Worm (Caenorhabditis elegans) whole organism, L2 larva: Measurements from ENCODE around the gene chil-8.

Source experiments
- F13H6.1 ChIP-seq: sonication (generic microtip); optimal IDR thresholded peaks from 2 replicates; lab custom pipeline; 2016; ENCODE audit warnings: missing genetic modification characterization, missing compliant biosample characterization
- R02D3.7 ChIP-seq: fragments of 150-350 bp; optimal IDR thresholded peaks from 2 replicates; lab custom pipeline; 2014; ENCODE audit warnings: missing biosample characterization, missing genetic modification characterization
- Y55F3AM.14 ChIP-seq: fragments of 200-800 bp; sonication (Bioruptor generic); optimal IDR thresholded peaks from 2 replicates; lab custom pipeline; 2018; ENCODE audit warnings: mild to moderate bottlenecking, missing genetic modification characterization, missing compliant biosample characterization
- alr-1 ChIP-seq: fragments of 150-350 bp; optimal IDR thresholded peaks from 2 replicates; lab custom pipeline; 2014; ENCODE audit warnings: missing biosample characterization, missing genetic modification characterization
- aly-2 ChIP-seq: fragments of 150-350 bp; optimal IDR thresholded peaks from 2 replicates; lab custom pipeline; 2014; ENCODE audit warnings: missing biosample characterization, missing genetic modification characterization
- ama-1 ChIP-seq: fragments of 150-350 bp; optimal IDR thresholded peaks from 2 replicates; lab custom pipeline; 2018; ENCODE audit warnings: inconsistent platforms
- ceh-16 ChIP-seq: fragments of 150-350 bp; optimal IDR thresholded peaks from 2 replicates; lab custom pipeline; 2014; ENCODE audit warnings: missing biosample characterization, missing genetic modification characterization
- ceh-82 ChIP-seq: fragments of 150-350 bp; optimal IDR thresholded peaks from 2 replicates; lab custom pipeline; 2014; ENCODE audit warnings: missing biosample characterization, missing genetic modification characterization
- crh-2 ChIP-seq: sonication (generic microtip); optimal IDR thresholded peaks from 2 replicates; lab custom pipeline; 2017; ENCODE audit warnings: missing biosample characterization, missing genetic modification characterization
- dmd-4 ChIP-seq: sonication (generic microtip); optimal IDR thresholded peaks from 2 replicates; lab custom pipeline; 2017; ENCODE audit warnings: missing biosample characterization, missing genetic modification characterization
- egl-27 ChIP-seq: sonication (generic microtip); optimal IDR thresholded peaks from 3 replicates; lab custom pipeline; 2017; ENCODE audit warnings: missing biosample characterization, missing genetic modification reagents, missing genetic modification characterization
- elt-1 ChIP-seq: fragments of 150-350 bp; optimal IDR thresholded peaks from 2 replicates; lab custom pipeline; 2014; ENCODE audit warnings: missing biosample characterization, missing genetic modification characterization
- elt-3 ChIP-seq: sonication (generic microtip); optimal IDR thresholded peaks from 2 replicates; lab custom pipeline; 2017; ENCODE audit warnings: missing biosample characterization, missing genetic modification characterization
- fos-1 ChIP-seq: fragments of 150-350 bp; optimal IDR thresholded peaks from 2 replicates; lab custom pipeline; 2014; ENCODE audit warnings: missing biosample characterization, missing genetic modification characterization
- gmeb-1 ChIP-seq: fragments of 150-350 bp; optimal IDR thresholded peaks from 2 replicates; lab custom pipeline; 2014; ENCODE audit warnings: missing biosample characterization, missing genetic modification characterization
- lin-13 ChIP-seq: fragments of 150-350 bp; optimal IDR thresholded peaks from 2 replicates; lab custom pipeline; 2014; ENCODE audit warnings: missing biosample characterization, missing genetic modification reagents, missing genetic modification characterization
- lin-39 ChIP-seq: fragments of 150-350 bp; optimal IDR thresholded peaks from 2 replicates; lab custom pipeline; 2014; ENCODE audit warnings: missing biosample characterization, missing genetic modification reagents, missing genetic modification characterization
- lsy-2 ChIP-seq, 2 experiments: fragments of 150-350 bp in 1 of 2; sonication (generic microtip) in 1 of 2; optimal IDR thresholded peaks; 2 replicates each; lab custom pipeline; 2014 to 2017; ENCODE audit warnings: missing biosample characterization in 2 of 2, missing genetic modification characterization in 2 of 2
- mab-5 ChIP-seq: fragments of 150-350 bp; optimal IDR thresholded peaks from 2 replicates; lab custom pipeline; 2014; ENCODE audit warnings: missing biosample characterization, missing genetic modification characterization
- mbf-1 ChIP-seq: sonication (generic microtip); optimal IDR thresholded peaks from 2 replicates; lab custom pipeline; 2017; ENCODE audit warnings: missing biosample characterization, missing genetic modification characterization
- nhr-10 ChIP-seq: sonication (generic microtip); optimal IDR thresholded peaks from 2 replicates; lab custom pipeline; 2017; ENCODE audit warnings: missing biosample characterization, missing genetic modification characterization
- nhr-129 ChIP-seq: fragments of 150-350 bp; optimal IDR thresholded peaks from 2 replicates; lab custom pipeline; 2014; ENCODE audit warnings: missing biosample characterization, missing genetic modification characterization
- nhr-21 ChIP-seq: fragments of 150-350 bp; optimal IDR thresholded peaks from 2 replicates; lab custom pipeline; 2014; ENCODE audit warnings: missing biosample characterization, missing genetic modification characterization
- nhr-237 ChIP-seq: fragments of 150-350 bp; optimal IDR thresholded peaks from 2 replicates; lab custom pipeline; 2014; ENCODE audit warnings: missing biosample characterization, missing genetic modification characterization
- nhr-6 ChIP-seq: fragments of 150-350 bp; optimal IDR thresholded peaks from 2 replicates; lab custom pipeline; 2014; ENCODE audit warnings: missing biosample characterization, missing genetic modification characterization
- nhr-77 ChIP-seq: fragments of 150-350 bp; optimal IDR thresholded peaks from 2 replicates; lab custom pipeline; 2014; ENCODE audit warnings: missing biosample characterization, missing genetic modification characterization
- peb-1 ChIP-seq: fragments of 150-350 bp; optimal IDR thresholded peaks from 2 replicates; lab custom pipeline; 2014; ENCODE audit warnings: missing biosample characterization, missing genetic modification characterization
- sem-4 ChIP-seq: fragments of 150-350 bp; optimal IDR thresholded peaks from 2 replicates; lab custom pipeline; 2014; ENCODE audit warnings: missing biosample characterization, missing genetic modification reagents, missing genetic modification characterization
- sma-3 ChIP-seq: sonication (generic microtip); optimal IDR thresholded peaks from 2 replicates; lab custom pipeline; 2016; ENCODE audit warnings: missing genetic modification reagents, missing genetic modification characterization, missing compliant biosample characterization
- sma-9 ChIP-seq, 2 experiments: fragments of 150-350 bp in 1 of 2; sonication (generic microtip) in 1 of 2; optimal IDR thresholded peaks; 2 replicates each; lab custom pipeline; 2014 to 2016; ENCODE audit warnings: missing genetic modification characterization in 2 of 2, mild to moderate bottlenecking in 1 of 2, missing biosample characterization in 1 of 2, missing compliant biosample characterization in 1 of 2, missing genetic modification reagents in 1 of 2, moderate library complexity in 1 of 2
- unc-62 ChIP-seq: fragments of 150-350 bp; optimal IDR thresholded peaks from 2 replicates; lab custom pipeline; 2014; ENCODE audit warnings: missing biosample characterization, missing genetic modification reagents, missing genetic modification characterization
- zag-1 ChIP-seq: fragments of 150-350 bp; optimal IDR thresholded peaks from 2 replicates; lab custom pipeline; 2014; ENCODE audit warnings: missing biosample characterization, missing genetic modification characterization
- ztf-11 ChIP-seq: sonication (generic microtip); optimal IDR thresholded peaks from 2 replicates; lab custom pipeline; 2017; ENCODE audit warnings: missing biosample characterization, missing genetic modification characterization

Gene chil-8

ce11 chrII:9831033-9831432, 41.8 kb downstream of the chil-8 start, which contains the start of gene ZK938.12:
Gene ZK938.12, plus strand, starts transcription at chrII:9831333.
- TF ChIP-seq sma-9 (GFP tag; optimal IDR thresholded peaks at IDR 0.05; lab: Kevin White, UChicago) = no peak
- TF ChIP-seq sma-9 (tag; optimal IDR thresholded peaks at IDR 0.05; lab: Kevin White, UChicago) = no peak
- no peak for TF ChIP-seq fos-1
- TF ChIP-seq sma-3 (GFP tag; lab: Kevin White, UChicago) = no peak
- TF ChIP-seq ama-1 (lab: Kevin White, UChicago) = no peak
- TF ChIP-seq aly-2 (tag; lab: Kevin White, UChicago) = no peak

- TF ChIP-seq nhr-129 (no peak), crh-2 (tag; lab: Kevin White, UChicago) (no peak), nhr-77 (tag; lab: Kevin White, UChicago) (no peak), peb-1 (tag; lab: Kevin White, UChicago) (no peak), sem-4 (tag; lab: Kevin White, UChicago) (no peak), alr-1 (tag; lab: Kevin White, UChicago) (no peak), zag-1 (tag; lab: Kevin White, UChicago) (no peak), elt-1 (tag; lab: Kevin White, UChicago) (no peak), ztf-11 (tag; lab: Kevin White, UChicago) (no peak), unc-62 (GFP tag; lab: Kevin White, UChicago) (no peak), dmd-4 (tag; lab: Kevin White, UChicago) (no peak), nhr-6 (tag; lab: Kevin White, UChicago) (no peak), ceh-16 (tag; lab: Kevin White, UChicago) (no peak), nhr-21 (tag; lab: Kevin White, UChicago) (no peak), nhr-237 (tag; lab: Kevin White, UChicago) (no peak), nhr-10 (tag; lab: Kevin White, UChicago) (no peak), lin-13 (GFP tag; lab: Kevin White, UChicago) (no peak), F13H6.1 (tag; lab: Kevin White, UChicago) (no peak)
These were observed 43.8 kb downstream of the chil-8 start, which contains the start of gene ZK938.1 for ce11 chrII:9829108-9829507. Gene ZK938.1, plus strand, starts transcription at chrII:9829408.

DNA sequence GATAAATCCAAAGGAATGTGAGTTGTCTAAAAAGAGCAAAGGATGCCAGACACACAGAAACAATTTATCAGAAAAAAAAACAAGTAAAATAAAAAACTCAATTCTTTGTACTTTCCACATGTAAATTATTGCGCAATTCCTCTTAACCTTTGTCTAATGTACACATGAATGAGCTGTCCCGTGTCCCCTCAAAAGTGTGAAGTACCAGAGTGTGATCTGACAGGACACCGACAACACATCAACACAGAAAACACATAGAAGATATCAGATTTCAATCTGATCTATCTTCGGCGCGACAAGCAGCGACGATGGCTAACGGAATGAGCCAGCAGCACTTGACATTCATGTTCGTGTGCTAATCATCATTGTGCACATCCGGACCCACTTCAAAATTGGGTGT, 44.4 kb downstream of the chil-8 start:
- no peak for TF ChIP-seq nhr-77 (tag; lab: Kevin White, UChicago)
- TF ChIP-seq nhr-129 = no peak
- TF ChIP-seq nhr-10 (tag; lab: Kevin White, UChicago) = no peak
- no peak for TF ChIP-seq mab-5 (tag; lab: Kevin White, UChicago)
- no peak for TF ChIP-seq lin-39 (tag; lab: Kevin White, UChicago)
- TF ChIP-seq egl-27 (tag; lab: Kevin White, UChicago) = no peak
- no peak for TF ChIP-seq ceh-16 (tag; lab: Kevin White, UChicago)

- no peak for TF ChIP-seq R02D3.7 (tag; lab: Kevin White, UChicago)
- no peak for TF ChIP-seq elt-1 (tag; lab: Kevin White, UChicago)
- TF ChIP-seq F13H6.1 (tag; lab: Kevin White, UChicago) = no peak
- no peak for TF ChIP-seq nhr-77 (tag; lab: Kevin White, UChicago)
- no peak for TF ChIP-seq elt-3
- no peak for TF ChIP-seq nhr-237 (tag; lab: Kevin White, UChicago)
- TF ChIP-seq gmeb-1 = no peak
- no peak for TF ChIP-seq lsy-2 (tag; optimal IDR thresholded peaks at IDR 0.05; lab: Kevin White, UChicago)
- no peak for TF ChIP-seq dmd-4 (tag; lab: Kevin White, UChicago)
- TF ChIP-seq Y55F3AM.14 (GFP tag; lab: Kevin White, UChicago) = no peak
These were observed 45.0 kb downstream of the chil-8 start, which contains the start of gene eyg-1 for ce11 chrII:9827852-9828251. Gene eyg-1, minus strand, starts transcription at chrII:9827952.

- TF ChIP-seq ama-1 (lab: Kevin White, UChicago) = no peak
- no peak for TF ChIP-seq mbf-1 (tag; lab: Kevin White, UChicago)
- TF ChIP-seq R02D3.7 (tag; lab: Kevin White, UChicago) = no peak
- TF ChIP-seq ceh-82 (tag; lab: Kevin White, UChicago) = no peak
- no peak for TF ChIP-seq zag-1 (tag; lab: Kevin White, UChicago)
- TF ChIP-seq ceh-16 (tag; lab: Kevin White, UChicago) = no peak
These were observed 45.9 kb downstream of the chil-8 start for ce11 chrII:9826946-9827345.
